Worm (Caenorhabditis elegans) whole organism, L1 larva: ENCODE results near the gene mca-1.

Experiments
- C16A3.4 ChIP-seq: fragments of 150-350 bp; optimal IDR thresholded peaks from 2 replicates; lab custom pipeline; 2014; ENCODE audit warnings: missing biosample characterization, missing genetic modification characterization
- F16B12.6 ChIP-seq: fragments of 150-350 bp; optimal IDR thresholded peaks from 2 replicates; lab custom pipeline; 2014; ENCODE audit warnings: missing biosample characterization, missing genetic modification characterization
- Y116A8C.19 ChIP-seq: sonication (generic microtip); optimal IDR thresholded peaks from 2 replicates; lab custom pipeline; 2016; ENCODE audit warnings: missing compliant biosample characterization, missing genetic modification characterization, borderline replicate concordance
- aha-1 ChIP-seq: fragments of 150-350 bp; optimal IDR thresholded peaks from 2 replicates; lab custom pipeline; 2014; ENCODE audit warnings: missing biosample characterization, missing genetic modification characterization
- ama-1 ChIP-seq: fragments of 150-350 bp; optimal IDR thresholded peaks from 2 replicates; lab custom pipeline; 2014
- blmp-1 ChIP-seq: fragments of 150-350 bp; optimal IDR thresholded peaks from 2 replicates; lab custom pipeline; 2014; ENCODE audit warnings: missing biosample characterization, missing genetic modification characterization
- ceh-63 ChIP-seq: fragments of 200-800 bp; sonication (Bioruptor generic); optimal IDR thresholded peaks from 2 replicates; lab custom pipeline; 2018; ENCODE audit warnings: mild to moderate bottlenecking, missing genetic modification characterization, missing compliant biosample characterization
- ceh-8 ChIP-seq: fragments of 200-800 bp; sonication (Bioruptor generic); optimal IDR thresholded peaks from 2 replicates; lab custom pipeline; 2018; ENCODE audit warnings: mild to moderate bottlenecking, missing genetic modification characterization, moderate library complexity, missing compliant biosample characterization
- ceh-90 ChIP-seq: sonication (generic microtip); optimal IDR thresholded peaks from 2 replicates; lab custom pipeline; 2016; ENCODE audit warnings: missing genetic modification characterization, missing compliant biosample characterization
- efl-1 ChIP-seq, 4 experiments: fragments of 150-350 bp; optimal IDR thresholded peaks in 3 of 4; peaks in 1 of 4; 1 replicate in 1 of 4; 2 replicates in 3 of 4; lab custom pipeline; 2014; ENCODE audit warnings: missing biosample characterization in 2 of 4, missing genetic modification characterization in 2 of 4, missing genetic modification reagents in 2 of 4
- egl-13 ChIP-seq: sonication (generic microtip); optimal IDR thresholded peaks from 2 replicates; lab custom pipeline; 2016; ENCODE audit warnings: missing genotype, missing genetic modification reagents, missing genetic modification characterization, missing compliant biosample characterization
- elt-3 ChIP-seq, 6 experiments: fragments of 150-350 bp in 1 of 6; sonication (generic microtip); optimal IDR thresholded peaks; 2 replicates each; lab custom pipeline; 2017 to 2018; ENCODE audit warnings: missing biosample characterization in 6 of 6, missing genetic modification characterization in 6 of 6, inconsistent platforms in 1 of 6
- ets-5 ChIP-seq: fragments of 200-800 bp; sonication (Bioruptor generic); IDR thresholded peaks from 2 replicates; pipeline ENCODE4 v1.3.6; 2022; ENCODE audit warnings: missing genetic modification characterization, missing compliant biosample characterization
- fkh-4 ChIP-seq: sonication (generic microtip); optimal IDR thresholded peaks from 2 replicates; lab custom pipeline; 2016; ENCODE audit warnings: missing compliant biosample characterization, missing genetic modification characterization, borderline replicate concordance
- fos-1 ChIP-seq: fragments of 150-350 bp; optimal IDR thresholded peaks from 2 replicates; lab custom pipeline; 2014; ENCODE audit warnings: missing biosample characterization, missing genetic modification characterization
- hlh-17 ChIP-seq: fragments of 200-800 bp; sonication (Bioruptor generic); optimal IDR thresholded peaks from 2 replicates; lab custom pipeline; 2018; ENCODE audit warnings: missing genetic modification characterization, mild to moderate bottlenecking, missing compliant biosample characterization, moderate library complexity, borderline replicate concordance
- hlh-4 ChIP-seq: sonication (generic microtip); optimal IDR thresholded peaks from 2 replicates; lab custom pipeline; 2016; ENCODE audit warnings: mild to moderate bottlenecking, missing genetic modification characterization, missing compliant biosample characterization
- hpl-2 ChIP-seq: fragments of 150-350 bp; optimal IDR thresholded peaks from 2 replicates; lab custom pipeline; 2014; ENCODE audit warnings: missing biosample characterization, missing genetic modification reagents, missing genetic modification characterization
- lin-35 ChIP-seq, 2 experiments: fragments of 150-350 bp; optimal IDR thresholded peaks; 2 replicates each; lab custom pipeline; 2014; ENCODE audit warnings: missing biosample characterization in 2 of 2, missing genetic modification characterization in 2 of 2, missing genetic modification reagents in 2 of 2
- lin-39 ChIP-seq: fragments of 150-350 bp; optimal IDR thresholded peaks from 2 replicates; lab custom pipeline; 2014; ENCODE audit warnings: missing biosample characterization, missing genetic modification reagents, missing genetic modification characterization
- lsy-2 ChIP-seq, 2 experiments: fragments of 150-350 bp; optimal IDR thresholded peaks; 2 replicates each; lab custom pipeline; 2014; ENCODE audit warnings: missing biosample characterization in 2 of 2, missing genetic modification characterization in 2 of 2
- mdl-1 ChIP-seq, 2 experiments: fragments of 150-350 bp; optimal IDR thresholded peaks; 2 replicates each; lab custom pipeline; 2014 to 2017; ENCODE audit warnings: missing biosample characterization in 2 of 2, missing genetic modification characterization in 2 of 2, inconsistent platforms in 1 of 2
- mef-2 ChIP-seq: fragments of 150-350 bp; optimal IDR thresholded peaks from 2 replicates; lab custom pipeline; 2014; ENCODE audit warnings: missing biosample characterization, missing genetic modification characterization
- nhr-11 ChIP-seq: fragments of 150-350 bp; optimal IDR thresholded peaks from 2 replicates; lab custom pipeline; 2014; ENCODE audit warnings: missing biosample characterization, missing genetic modification characterization
- nhr-19 ChIP-seq: fragments of 200-800 bp; sonication (Bioruptor generic); conservative IDR thresholded peaks from 2 replicates; pipeline ENCODE4 v1.3.6; 2022; ENCODE audit warnings: missing genetic modification characterization, missing compliant biosample characterization
- nhr-20 ChIP-seq: sonication (generic microtip); optimal IDR thresholded peaks from 2 replicates; lab custom pipeline; 2016; ENCODE audit warnings: mild to moderate bottlenecking, missing genetic modification characterization, missing compliant biosample characterization
- nhr-71 ChIP-seq: sonication (generic microtip); optimal IDR thresholded peaks from 2 replicates; lab custom pipeline; 2016; ENCODE audit warnings: mild to moderate bottlenecking, missing genetic modification characterization, moderate library complexity, missing compliant biosample characterization
- nhr-77 ChIP-seq: fragments of 150-350 bp; optimal IDR thresholded peaks from 2 replicates; lab custom pipeline; 2014; ENCODE audit warnings: missing biosample characterization, missing genetic modification characterization
- nhr-90 ChIP-seq: sonication (generic microtip); optimal IDR thresholded peaks from 2 replicates; lab custom pipeline; 2016; ENCODE audit warnings: mild to moderate bottlenecking, missing genetic modification characterization, missing compliant biosample characterization; ENCODE audit not compliant: poor library complexity
- rnt-1 ChIP-seq: sonication (generic microtip); optimal IDR thresholded peaks from 2 replicates; lab custom pipeline; 2016; ENCODE audit warnings: mild to moderate bottlenecking, missing genetic modification characterization, moderate library complexity, missing compliant biosample characterization
- skn-1 ChIP-seq: fragments of 150-350 bp; optimal IDR thresholded peaks from 2 replicates; lab custom pipeline; 2014; ENCODE audit warnings: missing biosample characterization, missing genetic modification characterization
- snpc-4 ChIP-seq: fragments of 150-350 bp; optimal IDR thresholded peaks from 2 replicates; lab custom pipeline; 2014; ENCODE audit warnings: missing biosample characterization, missing genetic modification characterization
- snu-23 ChIP-seq: sonication (generic microtip); optimal IDR thresholded peaks from 2 replicates; lab custom pipeline; 2016; ENCODE audit warnings: missing genetic modification characterization, missing compliant biosample characterization
- sup-37 ChIP-seq: fragments of 200-800 bp; sonication (Bioruptor generic); optimal IDR thresholded peaks from 2 replicates; lab custom pipeline; 2018; ENCODE audit warnings: mild to moderate bottlenecking, missing genetic modification characterization, missing compliant biosample characterization
- tlp-1 ChIP-seq: fragments of 150-350 bp; optimal IDR thresholded peaks from 2 replicates; lab custom pipeline; 2014; ENCODE audit warnings: missing biosample characterization, missing genetic modification characterization
- unc-30 ChIP-seq: sonication (generic microtip); optimal IDR thresholded peaks from 2 replicates; lab custom pipeline; 2017; ENCODE audit warnings: missing biosample characterization, missing genetic modification characterization
- unc-86 ChIP-seq: sonication (generic microtip); optimal IDR thresholded peaks from 2 replicates; lab custom pipeline; 2016; ENCODE audit warnings: missing genetic modification characterization, missing compliant biosample characterization
- unc-98 ChIP-seq: fragments of 200-800 bp; sonication (Bioruptor generic); IDR thresholded peaks from 2 replicates; pipeline ENCODE4 v1.3.6; 2022; ENCODE audit warnings: missing genetic modification characterization, missing compliant biosample characterization
- vab-15 ChIP-seq: sonication (generic microtip); optimal IDR thresholded peaks from 2 replicates; lab custom pipeline; 2017; ENCODE audit warnings: missing genotype, mild to moderate bottlenecking, missing genetic modification characterization, missing compliant biosample characterization
- xbp-1 ChIP-seq: sonication (generic microtip); optimal IDR thresholded peaks from 2 replicates; lab custom pipeline; 2016; ENCODE audit warnings: missing genetic modification characterization, missing compliant biosample characterization
- zag-1 ChIP-seq: fragments of 150-350 bp; optimal IDR thresholded peaks from 2 replicates; lab custom pipeline; 2014; ENCODE audit warnings: missing biosample characterization, missing genetic modification characterization

The mca-1 gene

ce11 chrIV:9593456-9593855 lies 41.3 kb downstream of the mca-1 start, which contains the start of gene spp-18 (continued):
- TF ChIP-seq unc-86 (tag; lab: Kevin White, UChicago): no peak

DNA sequence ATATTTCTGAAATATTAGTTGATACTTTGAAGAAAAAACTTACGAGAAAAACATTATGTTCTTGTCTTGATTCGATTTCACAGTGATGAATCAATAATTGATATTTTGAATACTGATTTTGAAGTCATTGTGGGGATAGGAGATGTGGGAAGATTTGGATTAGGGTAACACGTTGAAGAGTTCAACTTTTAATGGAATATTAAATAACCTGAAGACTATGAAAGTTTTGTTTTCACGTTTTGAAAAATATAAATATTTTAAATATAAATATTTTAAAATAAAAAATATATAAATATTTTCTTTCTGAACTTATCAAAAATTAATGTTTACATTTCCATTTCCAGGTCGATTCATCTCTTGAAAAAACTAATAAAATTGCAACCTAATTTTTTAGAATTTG lies 42.3 kb downstream of the mca-1 start, which contains the start of gene pei-1:
Gene pei-1, minus strand, starts transcription at position 101 of the 400 bp plus-strand sequence.
- TF ChIP-seq snu-23 (GFP tag; lab: Kevin White, UChicago) (no peak), mdl-1 (tag; optimal IDR thresholded peaks at IDR 0.05; lab: Kevin White, UChicago) (no peak), lin-35 (GFP tag; optimal IDR thresholded peaks at IDR 0.05; lab: Kevin White, UChicago) (no peak)

- TF ChIP-seq snu-23 (GFP tag; lab: Kevin White, UChicago) (no peak), snpc-4 (tag; lab: Kevin White, UChicago) (no peak), egl-13 (no peak), skn-1 (tag; lab: Kevin White, UChicago) (no peak), nhr-11 (tag; lab: Kevin White, UChicago) (no peak), rnt-1 (tag; lab: Kevin White, UChicago) (no peak), nhr-77 (tag; lab: Kevin White, UChicago) (no peak), F16B12.6 (no peak), nhr-19 (GFP tag; lab: Robert Waterston, UW) (no peak), ceh-90 (tag; lab: Kevin White, UChicago) (no peak), mdl-1 (tag; optimal IDR thresholded peaks at IDR 0.05; lab: Kevin White, UChicago) (no peak), unc-30 (tag; lab: Kevin White, UChicago) (no peak), aha-1 (tag; lab: Kevin White, UChicago) (no peak), sup-37 (GFP tag; lab: Kevin White, UChicago) (no peak), ama-1 (no peak), hlh-17 (GFP tag; lab: Kevin White, UChicago) (no peak), zag-1 (no peak), lsy-2 (tag; optimal IDR thresholded peaks at IDR 0.05; lab: Kevin White, UChicago) (no peak), Y116A8C.19 (tag; lab: Kevin White, UChicago) (no peak), ceh-8 (GFP tag; lab: Kevin White, UChicago) (no peak)
Observed at ce11 chrIV:9588784-9589457, 45.8 kb downstream of the mca-1 start, which contains the start of gene trcs-1. Gene trcs-1, minus strand, starts transcription at chrIV:9588834.

ce11 chrIV:9584352-9584751 lies 50.4 kb downstream of the mca-1 start:
- no peak for TF ChIP-seq fkh-4 (tag; lab: Kevin White, UChicago)
- no peak for TF ChIP-seq hlh-17 (GFP tag; lab: Kevin White, UChicago)
- TF ChIP-seq elt-3 (tag; optimal IDR thresholded peaks at IDR 0.05; lab: Kevin White, UChicago): no peak
- no peak for TF ChIP-seq tlp-1 (tag; lab: Kevin White, UChicago)
- TF ChIP-seq C16A3.4: no peak
- no peak for TF ChIP-seq fos-1
- TF ChIP-seq lsy-2 (tag; optimal IDR thresholded peaks at IDR 0.05; lab: Kevin White, UChicago): no peak
- TF ChIP-seq lin-35 (GFP tag; optimal IDR thresholded peaks at IDR 0.05; lab: Kevin White, UChicago): no peak
- no peak for TF ChIP-seq lin-39 (tag; lab: Kevin White, UChicago)
- no peak for TF ChIP-seq hlh-4 (tag; lab: Kevin White, UChicago)

DNA sequence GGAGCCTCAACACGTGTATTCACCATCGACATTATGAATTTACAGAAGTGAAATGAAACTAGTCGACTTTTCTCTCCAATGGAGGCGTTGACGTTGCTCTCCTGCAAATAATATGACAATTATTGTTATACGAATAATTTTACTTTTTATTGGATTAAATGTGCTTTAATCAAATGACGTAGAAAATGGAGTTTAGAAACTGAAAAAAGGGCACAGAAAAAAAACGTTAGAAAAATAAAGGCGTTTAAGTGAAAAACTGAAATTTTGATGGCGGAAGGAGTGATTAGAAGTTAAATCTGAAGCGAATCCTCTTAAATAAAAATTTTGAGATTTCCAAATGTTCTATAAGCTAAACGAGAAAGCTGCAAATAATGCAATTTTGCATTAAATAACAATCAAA lies 54.7 kb downstream of the mca-1 start, which contains the start of gene npr-2:
Gene npr-2, minus strand, starts transcription at position 101 of the 400 bp plus-strand sequence.
- TF ChIP-seq ceh-63 (GFP tag; lab: Kevin White, UChicago) (no peak), hpl-2 (GFP tag; lab: Kevin White, UChicago) (no peak), xbp-1 (tag; lab: Kevin White, UChicago) (no peak), snpc-4 (tag; lab: Kevin White, UChicago) (no peak), ceh-8 (GFP tag; lab: Kevin White, UChicago) (no peak), aha-1 (tag; lab: Kevin White, UChicago) (no peak), ets-5 (no peak), efl-1 (optimal IDR thresholded peaks at IDR 0.05; lab: Kevin White, UChicago) (no peak), efl-1 (GFP tag; optimal IDR thresholded peaks at IDR 0.05 in 1 of 2; lab: Kevin White, UChicago) (no peak), nhr-90 (tag; lab: Kevin White, UChicago) (no peak), mef-2 (tag; lab: Kevin White, UChicago) (no peak), unc-98 (GFP tag; lab: Robert Waterston, UW) (no peak), unc-30 (tag; lab: Kevin White, UChicago) (no peak), nhr-71 (tag; lab: Kevin White, UChicago) (no peak), blmp-1 (tag; lab: Kevin White, UChicago) (no peak), vab-15 (tag; lab: Kevin White, UChicago) (no peak), nhr-20 (no peak), hlh-17 (GFP tag; lab: Kevin White, UChicago) (no peak)
